Worm (Caenorhabditis elegans): Measurements from ENCODE around the gene pals-21.

ce11 chrIII:1416571-1416970 is 36.1 kb upstream of the pals-21 start:
- TF ChIP-seq ceh-82 (tag; optimal IDR thresholded peaks at IDR 0.05), result no peak
- no peak for TF ChIP-seq lin-11 (tag; optimal IDR thresholded peaks at IDR 0.05)
- TF ChIP-seq alr-1 (tag; optimal IDR thresholded peaks at IDR 0.05), result no peak
